Worm (Caenorhabditis elegans) whole organism, midembryonic: ENCODE results near the gene F46C8.1.

ENCODE experiments used
- T22C8.4 ChIP-seq: fragments of 200-800 bp; sonication (Bioruptor generic); IDR thresholded peaks from 2 replicates; pipeline ENCODE4 v1.3.6; 2022; ENCODE audit warnings: missing genetic modification characterization, missing compliant biosample characterization
- cog-1 ChIP-seq: sonication (generic microtip); optimal IDR thresholded peaks from 2 replicates; lab custom pipeline; 2016; ENCODE audit warnings: missing genetic modification characterization, missing compliant biosample characterization
- flt-1 ChIP-seq: fragments of 200-800 bp; sonication (Bioruptor generic); IDR thresholded peaks from 2 replicates; pipeline ENCODE4 v1.3.6; 2022; ENCODE audit warnings: missing genetic modification characterization, missing compliant biosample characterization
- klf-2 ChIP-seq: fragments of 200-800 bp; sonication (Bioruptor generic); conservative IDR thresholded peaks from 2 replicates; pipeline ENCODE4 v1.3.6; 2022; ENCODE audit warnings: missing genetic modification reagents, missing genetic modification characterization, missing compliant biosample characterization
- med-1 ChIP-seq: sonication (generic microtip); optimal IDR thresholded peaks from 2 replicates; lab custom pipeline; 2017; ENCODE audit warnings: missing genetic modification characterization, mild to moderate bottlenecking, missing compliant biosample characterization, antibody characterized with exemption, missing genetic modification reagents; ENCODE audit not compliant: insufficient read depth
- ref-1 ChIP-seq: fragments of 200-800 bp; sonication (Bioruptor generic); conservative IDR thresholded peaks from 2 replicates; pipeline ENCODE4 v1.3.6; 2022; ENCODE audit warnings: missing genetic modification reagents, missing genetic modification characterization, missing compliant biosample characterization
- tab-1 ChIP-seq: fragments of 200-800 bp; sonication (Bioruptor generic); IDR thresholded peaks from 2 replicates; pipeline ENCODE4 v1.3.6; 2022; ENCODE audit warnings: missing genetic modification characterization, missing compliant biosample characterization
- ztf-23 ChIP-seq: fragments of 200-800 bp; sonication (Bioruptor generic); IDR thresholded peaks from 2 replicates; pipeline ENCODE4 v1.3.6; 2022; ENCODE audit warnings: missing genetic modification reagents, missing genetic modification characterization, missing compliant biosample characterization

ce11 chrX:7537742-7538268, 10.5 kb upstream of the F46C8.1 start, which contains the start of gene dpy-7:
- no peak for TF ChIP-seq T22C8.4 (GFP tag; lab: Robert Waterston, UW)
- TF ChIP-seq flt-1 = no peak
- no peak for TF ChIP-seq tab-1 (GFP tag; lab: Robert Waterston, UW)
- TF ChIP-seq med-1 (GFP tag; lab: Kevin White, UChicago) = no peak
- TF ChIP-seq ztf-23 (GFP tag; lab: Robert Waterston, UW) = no peak
- no peak for TF ChIP-seq ref-1 (GFP tag; lab: Robert Waterston, UW)
- TF ChIP-seq cog-1 (tag; lab: Kevin White, UChicago) = no peak
- TF ChIP-seq klf-2 (GFP tag; lab: Robert Waterston, UW) = no peak
